Worm (Caenorhabditis elegans) whole organism, L2 larva: Measurements from ENCODE around the gene C54D10.13.

Source experiments
- C34F6.9 ChIP-seq: fragments of 150-350 bp; optimal IDR thresholded peaks from 2 replicates; lab custom pipeline; 2014; ENCODE audit warnings: missing biosample characterization, missing genetic modification characterization
- F13H6.1 ChIP-seq: sonication (generic microtip); optimal IDR thresholded peaks from 2 replicates; lab custom pipeline; 2016; ENCODE audit warnings: missing genetic modification characterization, missing compliant biosample characterization
- R02D3.7 ChIP-seq: fragments of 150-350 bp; optimal IDR thresholded peaks from 2 replicates; lab custom pipeline; 2014; ENCODE audit warnings: missing biosample characterization, missing genetic modification characterization
- alr-1 ChIP-seq: fragments of 150-350 bp; optimal IDR thresholded peaks from 2 replicates; lab custom pipeline; 2014; ENCODE audit warnings: missing biosample characterization, missing genetic modification characterization
- aly-2 ChIP-seq: fragments of 150-350 bp; optimal IDR thresholded peaks from 2 replicates; lab custom pipeline; 2014; ENCODE audit warnings: missing biosample characterization, missing genetic modification characterization
- blmp-1 ChIP-seq: sonication (generic microtip); optimal IDR thresholded peaks from 2 replicates; lab custom pipeline; 2017; ENCODE audit warnings: missing genetic modification characterization, mild to moderate bottlenecking, missing compliant biosample characterization, antibody characterized with exemption, moderate library complexity; ENCODE audit not compliant: insufficient read depth
- ceh-82 ChIP-seq: fragments of 150-350 bp; optimal IDR thresholded peaks from 2 replicates; lab custom pipeline; 2014; ENCODE audit warnings: missing biosample characterization, missing genetic modification characterization
- dmd-4 ChIP-seq: sonication (generic microtip); optimal IDR thresholded peaks from 2 replicates; lab custom pipeline; 2017; ENCODE audit warnings: missing biosample characterization, missing genetic modification characterization
- egl-27 ChIP-seq: sonication (generic microtip); optimal IDR thresholded peaks from 3 replicates; lab custom pipeline; 2017; ENCODE audit warnings: missing biosample characterization, missing genetic modification reagents, missing genetic modification characterization
- elt-3 ChIP-seq: sonication (generic microtip); optimal IDR thresholded peaks from 2 replicates; lab custom pipeline; 2017; ENCODE audit warnings: missing biosample characterization, missing genetic modification characterization
- fos-1 ChIP-seq: fragments of 150-350 bp; optimal IDR thresholded peaks from 2 replicates; lab custom pipeline; 2014; ENCODE audit warnings: missing biosample characterization, missing genetic modification characterization
- gmeb-1 ChIP-seq: fragments of 150-350 bp; optimal IDR thresholded peaks from 2 replicates; lab custom pipeline; 2014; ENCODE audit warnings: missing biosample characterization, missing genetic modification characterization
- lin-13 ChIP-seq: fragments of 150-350 bp; optimal IDR thresholded peaks from 2 replicates; lab custom pipeline; 2014; ENCODE audit warnings: missing biosample characterization, missing genetic modification reagents, missing genetic modification characterization
- lin-39 ChIP-seq: fragments of 150-350 bp; optimal IDR thresholded peaks from 2 replicates; lab custom pipeline; 2014; ENCODE audit warnings: missing biosample characterization, missing genetic modification reagents, missing genetic modification characterization
- lsy-2 ChIP-seq, 2 experiments: fragments of 150-350 bp in 1 of 2; sonication (generic microtip) in 1 of 2; optimal IDR thresholded peaks; 2 replicates each; lab custom pipeline; 2014 to 2017; ENCODE audit warnings: missing biosample characterization in 2 of 2, missing genetic modification characterization in 2 of 2
- mab-5 ChIP-seq: fragments of 150-350 bp; optimal IDR thresholded peaks from 2 replicates; lab custom pipeline; 2014; ENCODE audit warnings: missing biosample characterization, missing genetic modification characterization
- mdl-1 ChIP-seq, 2 experiments: fragments of 150-350 bp in 1 of 2; sonication (generic microtip) in 1 of 2; optimal IDR thresholded peaks; 2 replicates each; lab custom pipeline; 2017; ENCODE audit warnings: missing biosample characterization in 2 of 2, missing genetic modification characterization in 2 of 2
- nhr-10 ChIP-seq: sonication (generic microtip); optimal IDR thresholded peaks from 2 replicates; lab custom pipeline; 2017; ENCODE audit warnings: missing biosample characterization, missing genetic modification characterization
- nhr-129 ChIP-seq: fragments of 150-350 bp; optimal IDR thresholded peaks from 2 replicates; lab custom pipeline; 2014; ENCODE audit warnings: missing biosample characterization, missing genetic modification characterization
- nhr-21 ChIP-seq: fragments of 150-350 bp; optimal IDR thresholded peaks from 2 replicates; lab custom pipeline; 2014; ENCODE audit warnings: missing biosample characterization, missing genetic modification characterization
- nhr-23 ChIP-seq: fragments of 150-350 bp; optimal IDR thresholded peaks from 2 replicates; lab custom pipeline; 2014; ENCODE audit warnings: missing biosample characterization, missing genetic modification reagents, missing genetic modification characterization
- nhr-25 ChIP-seq: fragments of 150-350 bp; sonication (generic microtip); optimal IDR thresholded peaks from 3 replicates; lab custom pipeline; 2014; ENCODE audit warnings: missing biosample characterization, missing genetic modification characterization
- nhr-6 ChIP-seq: fragments of 150-350 bp; optimal IDR thresholded peaks from 2 replicates; lab custom pipeline; 2014; ENCODE audit warnings: missing biosample characterization, missing genetic modification characterization
- nhr-77 ChIP-seq: fragments of 150-350 bp; optimal IDR thresholded peaks from 2 replicates; lab custom pipeline; 2014; ENCODE audit warnings: missing biosample characterization, missing genetic modification characterization
- sem-4 ChIP-seq: fragments of 150-350 bp; optimal IDR thresholded peaks from 2 replicates; lab custom pipeline; 2014; ENCODE audit warnings: missing biosample characterization, missing genetic modification reagents, missing genetic modification characterization
- sma-9 ChIP-seq, 2 experiments: fragments of 150-350 bp in 1 of 2; sonication (generic microtip) in 1 of 2; optimal IDR thresholded peaks; 2 replicates each; lab custom pipeline; 2014 to 2016; ENCODE audit warnings: missing genetic modification characterization in 2 of 2, mild to moderate bottlenecking in 1 of 2, missing biosample characterization in 1 of 2, missing compliant biosample characterization in 1 of 2, missing genetic modification reagents in 1 of 2, moderate library complexity in 1 of 2
- snpc-4 ChIP-seq: fragments of 150-350 bp; optimal IDR thresholded peaks from 2 replicates; lab custom pipeline; 2014; ENCODE audit warnings: missing biosample characterization, missing genetic modification characterization
- unc-39 ChIP-seq: fragments of 150-350 bp; optimal IDR thresholded peaks from 2 replicates; lab custom pipeline; 2014; ENCODE audit warnings: missing biosample characterization, missing genetic modification characterization
- unc-55 ChIP-seq: fragments of 150-350 bp; sonication (generic microtip); optimal IDR thresholded peaks from 3 replicates; lab custom pipeline; 2014; ENCODE audit warnings: missing biosample characterization, missing genetic modification reagents, missing genetic modification characterization
- unc-62 ChIP-seq: fragments of 150-350 bp; optimal IDR thresholded peaks from 2 replicates; lab custom pipeline; 2014; ENCODE audit warnings: missing biosample characterization, missing genetic modification reagents, missing genetic modification characterization
- zag-1 ChIP-seq: fragments of 150-350 bp; optimal IDR thresholded peaks from 2 replicates; lab custom pipeline; 2014; ENCODE audit warnings: missing biosample characterization, missing genetic modification characterization
- ztf-11 ChIP-seq: sonication (generic microtip); optimal IDR thresholded peaks from 2 replicates; lab custom pipeline; 2017; ENCODE audit warnings: missing biosample characterization, missing genetic modification characterization
- ztf-4 ChIP-seq: fragments of 150-350 bp; optimal IDR thresholded peaks from 2 replicates; lab custom pipeline; 2014; ENCODE audit warnings: missing biosample characterization, missing genetic modification characterization

C54D10.13 gene

DNA sequence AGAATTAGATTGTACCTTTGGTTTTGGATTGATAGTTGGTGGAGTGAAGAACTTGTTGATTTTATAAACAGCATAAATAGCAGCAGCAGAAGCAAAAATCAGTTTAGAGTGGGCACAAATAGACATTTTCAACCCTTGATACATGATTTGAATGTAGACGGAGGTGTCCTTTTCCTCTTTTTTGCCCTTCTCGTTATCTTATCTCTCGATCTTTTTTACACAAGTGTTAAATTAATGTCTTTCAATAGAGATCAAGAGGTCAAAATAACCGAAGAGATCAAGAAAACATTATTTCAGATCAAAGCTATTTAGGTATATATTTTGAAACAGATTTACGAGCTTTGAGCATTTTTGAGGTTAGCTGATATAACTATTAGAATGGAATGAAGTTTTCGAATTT lies 20.2 kb downstream of the C54D10.13 start, which contains the start of gene cdr-7:
cdr-7 (minus strand) TSS at position 205 of the 400 bp plus-strand sequence.
- TF ChIP-seq nhr-25 (tag; lab: Kevin White, UChicago) = peak; percentile 12
- no peak for TF ChIP-seq ztf-11
- TF ChIP-seq egl-27 (tag; lab: Kevin White, UChicago) = no peak
- TF ChIP-seq blmp-1 (tag; lab: Kevin White, UChicago) = peak; percentile 13
- no peak for TF ChIP-seq mdl-1 (tag; optimal IDR thresholded peaks at IDR 0.05; lab: Kevin White, UChicago)
- no peak for TF ChIP-seq nhr-77 (tag; lab: Kevin White, UChicago)
- TF ChIP-seq zag-1 (tag; lab: Kevin White, UChicago) = no peak
- peak; percentile 42 for TF ChIP-seq sma-9 (GFP tag; optimal IDR thresholded peaks at IDR 0.05; lab: Kevin White, UChicago)
- TF ChIP-seq sma-9 (tag; optimal IDR thresholded peaks at IDR 0.05; lab: Kevin White, UChicago) = no peak
- no peak for TF ChIP-seq elt-3 (tag; lab: Kevin White, UChicago)

DNA sequence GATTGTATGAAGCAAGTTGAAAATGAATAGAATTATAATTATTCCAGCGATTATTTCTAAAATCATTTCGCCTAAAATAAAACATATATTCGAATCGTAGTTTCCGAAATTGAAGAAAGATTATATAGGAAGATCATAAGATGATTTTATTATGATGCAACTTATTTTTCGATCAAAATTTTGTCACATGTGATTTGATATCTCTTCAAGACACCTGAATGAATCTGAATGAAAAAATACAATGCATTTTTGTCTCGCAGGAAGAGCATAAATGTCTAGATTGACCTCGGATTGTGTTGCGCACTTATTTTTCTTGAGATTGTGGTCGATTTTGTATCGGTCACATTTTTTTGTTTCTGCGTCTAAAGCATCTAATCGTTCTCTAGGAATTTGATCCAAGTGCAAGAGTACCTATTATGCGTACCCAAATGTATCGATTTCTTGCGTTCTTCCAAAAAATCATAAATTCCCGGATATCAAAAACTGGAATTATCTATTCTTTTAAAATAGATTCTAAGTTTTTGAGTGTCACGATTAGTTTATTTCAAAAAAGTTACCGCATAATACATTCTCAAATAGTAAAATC lies 21.6 kb downstream of the C54D10.13 start, which contains the start of gene hrg-2:
hrg-2 (minus strand) TSS at position 98 of the 586 bp plus-strand sequence.
- TF ChIP-seq nhr-21 (tag; lab: Kevin White, UChicago) = peak; percentile 24
- no peak for TF ChIP-seq lin-13 (GFP tag; lab: Kevin White, UChicago)
- no peak for TF ChIP-seq lin-39 (tag; lab: Kevin White, UChicago)
- peak; percentile 55 for TF ChIP-seq sma-9 (GFP tag; optimal IDR thresholded peaks at IDR 0.05; lab: Kevin White, UChicago)
- TF ChIP-seq sma-9 (tag; optimal IDR thresholded peaks at IDR 0.05; lab: Kevin White, UChicago) = no peak
- no peak for TF ChIP-seq dmd-4
- TF ChIP-seq unc-39 (tag; lab: Kevin White, UChicago) = no peak
- peak in 1 of 2 experiments; percentile 12 for TF ChIP-seq lsy-2 (tag; optimal IDR thresholded peaks at IDR 0.05; lab: Kevin White, UChicago)
- TF ChIP-seq gmeb-1 (tag; lab: Kevin White, UChicago) = no peak
- peak; percentile 85 for TF ChIP-seq nhr-25 (tag; lab: Kevin White, UChicago)
- TF ChIP-seq mab-5 (tag; lab: Kevin White, UChicago) = no peak
- no peak for TF ChIP-seq sem-4 (tag; lab: Kevin White, UChicago)
- TF ChIP-seq nhr-129 (tag; lab: Kevin White, UChicago) = peak; percentile 96
- TF ChIP-seq ztf-4 (tag; lab: Kevin White, UChicago) = no peak

DNA sequence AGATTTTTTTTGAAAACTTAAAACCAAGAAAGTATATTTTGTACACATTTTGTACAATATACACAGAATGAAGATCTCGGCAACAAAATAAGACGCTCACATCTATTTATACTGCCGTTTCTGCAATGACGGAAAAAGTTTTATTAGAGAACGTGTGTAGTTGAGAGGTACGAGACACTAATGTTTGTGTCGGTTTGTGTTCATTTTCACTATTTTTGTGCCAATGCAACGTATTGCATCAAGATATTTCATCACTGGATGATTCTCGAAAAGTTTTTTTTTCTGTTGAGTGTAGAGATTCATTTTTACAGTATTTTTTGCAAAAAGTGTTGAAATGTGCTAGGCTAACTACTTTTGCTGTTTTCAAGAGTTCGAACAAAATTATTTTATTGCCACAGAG lies 23.1 kb downstream of the C54D10.13 start:
- TF ChIP-seq elt-3 (tag; lab: Kevin White, UChicago) (no peak), unc-55 (GFP tag; lab: Kevin White, UChicago) (peak; percentile 53), ztf-4 (tag; lab: Kevin White, UChicago) (no peak), unc-62 (GFP tag; lab: Kevin White, UChicago) (no peak), nhr-6 (tag; lab: Kevin White, UChicago) (no peak), lsy-2 (tag; optimal IDR thresholded peaks at IDR 0.05; lab: Kevin White, UChicago) (peak in 1 of 2 experiments; percentile 48), aly-2 (no peak), nhr-129 (tag; lab: Kevin White, UChicago) (peak; percentile 83), R02D3.7 (tag; lab: Kevin White, UChicago) (no peak), nhr-23 (tag; lab: Kevin White, UChicago) (no peak), gmeb-1 (tag; lab: Kevin White, UChicago) (peak; percentile 7), sma-9 (GFP tag; optimal IDR thresholded peaks at IDR 0.05; lab: Kevin White, UChicago) (peak; percentile 51), sma-9 (tag; optimal IDR thresholded peaks at IDR 0.05; lab: Kevin White, UChicago) (no peak), nhr-10 (tag; lab: Kevin White, UChicago) (no peak), F13H6.1 (tag; lab: Kevin White, UChicago) (no peak), sem-4 (tag; lab: Kevin White, UChicago) (no peak), fos-1 (peak; percentile 44), C34F6.9 (tag; lab: Kevin White, UChicago) (peak; percentile 37)

DNA sequence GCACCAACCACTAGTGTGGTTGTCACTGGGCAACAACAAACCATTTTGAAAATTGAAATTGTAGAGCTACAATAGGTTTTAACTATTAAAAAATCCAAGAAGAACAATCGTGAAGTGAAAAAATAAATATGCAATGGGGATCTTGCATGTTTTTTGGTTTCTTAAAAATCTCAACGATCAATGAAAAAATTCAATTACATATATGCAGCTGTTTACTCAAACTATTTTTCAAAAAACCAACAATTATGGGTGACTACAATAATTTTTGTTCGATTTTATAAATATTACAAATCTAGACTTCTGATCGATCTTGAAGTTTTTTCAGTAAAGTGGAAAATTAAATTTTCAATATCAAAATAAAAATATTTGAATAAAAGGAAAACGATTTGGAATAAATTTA lies 23.6 kb downstream of the C54D10.13 start, which contains the start of gene cdr-4:
cdr-4 (minus strand) TSS at position 101 of the 400 bp plus-strand sequence.
- no peak for TF ChIP-seq alr-1 (tag; lab: Kevin White, UChicago)
- no peak for TF ChIP-seq F13H6.1 (tag; lab: Kevin White, UChicago)
- TF ChIP-seq ceh-82 = no peak
- TF ChIP-seq zag-1 (tag; lab: Kevin White, UChicago) = no peak
- TF ChIP-seq snpc-4 (tag; lab: Kevin White, UChicago) = no peak
- no peak for TF ChIP-seq unc-55 (GFP tag; lab: Kevin White, UChicago)
- TF ChIP-seq lsy-2 (tag; optimal IDR thresholded peaks at IDR 0.05; lab: Kevin White, UChicago) = no peak
